Worm (Caenorhabditis elegans): ENCODE measurements around the gene Y17G7B.23.

Gene Y17G7B.23

ce11 chrII:11960596-11961217 is 38.3 kb upstream of the Y17G7B.23 start (continued):
- TF ChIP-seq nhr-10 (tag; optimal IDR thresholded peaks at IDR 0.05): no peak
- TF ChIP-seq mbf-1 (tag; optimal IDR thresholded peaks at IDR 0.05): peak; percentile 42
- TF ChIP-seq ztf-1 (GFP tag; conservative IDR thresholded peaks at IDR 0.05): no peak
- peak; percentile 59 for TF ChIP-seq fos-1 (tag; optimal IDR thresholded peaks at IDR 0.05)
- TF ChIP-seq lin-11 (tag; optimal IDR thresholded peaks at IDR 0.05): peak; percentile 13
- TF ChIP-seq ama-1 (optimal IDR thresholded peaks at IDR 0.05): no peak

DNA sequence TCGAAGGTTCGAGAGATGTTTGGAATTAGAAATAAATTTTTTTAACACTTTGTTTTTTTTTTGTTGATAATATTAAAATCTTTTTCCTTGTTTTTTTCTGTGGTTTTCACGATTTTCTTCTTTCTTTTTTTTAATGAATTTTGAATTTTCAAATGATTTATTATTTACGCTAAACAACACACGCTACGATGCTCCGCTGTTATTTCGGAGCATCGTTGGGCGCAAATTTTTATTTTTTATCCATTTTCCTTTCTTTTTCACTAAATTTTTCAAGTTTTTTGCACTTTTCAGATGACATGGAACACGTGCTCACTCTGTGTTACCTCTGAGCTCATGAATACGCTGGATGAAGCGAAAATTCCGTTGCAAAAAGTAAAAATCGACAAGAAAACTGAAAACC is 36.9 kb upstream of the Y17G7B.23 start, which contains the start of the genes W03C9.1 and W03C9.2:
TSS of gene W03C9.1 (minus strand) at position 46 of the 400 bp plus-strand sequence.
TSS of gene W03C9.2 (plus strand) at position 286 of the 400 bp plus-strand sequence.
- TF ChIP-seq unc-55 (GFP tag; optimal IDR thresholded peaks at IDR 0.05) (no peak), gmeb-1 (tag; optimal IDR thresholded peaks at IDR 0.05) (no peak), lin-39 (tag; optimal IDR thresholded peaks at IDR 0.05) (no peak), nhr-12 (tag; optimal IDR thresholded peaks at IDR 0.05) (no peak), nhr-25 (tag; optimal IDR thresholded peaks at IDR 0.05) (no peak), nhr-10 (tag; optimal IDR thresholded peaks at IDR 0.05) (no peak), sma-9 (GFP tag; optimal IDR thresholded peaks at IDR 0.05) (no peak), sma-9 (tag; optimal IDR thresholded peaks at IDR 0.05) (no peak), dmd-4 (tag; optimal IDR thresholded peaks at IDR 0.05) (no peak), ceh-82 (tag; optimal IDR thresholded peaks at IDR 0.05) (no peak), ztf-4 (tag; optimal IDR thresholded peaks at IDR 0.05) (no peak), sma-3 (GFP tag; optimal IDR thresholded peaks at IDR 0.05) (no peak), unc-62 (GFP tag; optimal IDR thresholded peaks at IDR 0.05) (no peak)

DNA sequence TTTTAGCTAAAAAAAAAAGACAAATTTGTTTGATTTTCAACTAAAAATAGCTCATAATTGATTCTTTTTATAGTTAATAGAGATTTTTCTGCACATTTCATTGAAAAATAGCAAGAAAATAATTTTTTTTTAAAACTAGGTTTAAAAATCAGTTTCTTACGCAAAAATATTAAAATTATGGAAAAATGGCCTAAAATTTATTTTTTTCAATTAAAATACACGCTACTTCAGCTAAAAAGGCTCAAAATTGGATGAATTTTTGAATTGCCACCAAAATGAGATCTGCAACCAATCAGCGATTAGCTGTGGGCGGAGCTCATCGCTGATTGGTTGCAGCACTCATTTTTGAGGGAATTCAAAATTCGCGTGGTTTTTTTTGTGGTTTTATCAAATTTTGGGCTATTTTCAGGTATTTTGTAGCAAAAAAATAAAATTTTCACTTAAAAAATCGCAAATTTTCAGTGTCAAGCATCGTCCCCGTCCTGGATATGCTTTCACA is 35.8 kb upstream of the Y17G7B.23 start:
- TF ChIP-seq peb-1 (tag; optimal IDR thresholded peaks at IDR 0.05): no peak
- no peak for TF ChIP-seq ztf-11 (tag; optimal IDR thresholded peaks at IDR 0.05)
- TF ChIP-seq nhr-77 (tag; optimal IDR thresholded peaks at IDR 0.05): no peak
- TF ChIP-seq nhr-237 (tag; optimal IDR thresholded peaks at IDR 0.05): no peak
- no peak for TF ChIP-seq elt-3 (tag; optimal IDR thresholded peaks at IDR 0.05)
- no peak for TF ChIP-seq nhr-12 (tag; optimal IDR thresholded peaks at IDR 0.05)
- no peak for TF ChIP-seq unc-55 (GFP tag; optimal IDR thresholded peaks at IDR 0.05)
- no peak for TF ChIP-seq F13H6.1 (tag; optimal IDR thresholded peaks at IDR 0.05)
- no peak for TF ChIP-seq snpc-4 (tag; optimal IDR thresholded peaks at IDR 0.05)

- TF ChIP-seq nhr-129 (tag; optimal IDR thresholded peaks at IDR 0.05) (peak; percentile 3), F13H6.1 (tag; optimal IDR thresholded peaks at IDR 0.05) (no peak), fos-1 (tag; optimal IDR thresholded peaks at IDR 0.05) (no peak), ama-1 (optimal IDR thresholded peaks at IDR 0.05) (peak; percentile 51)
These were observed 34.2 kb upstream of the Y17G7B.23 start for ce11 chrII:11964847-11965246.

ce11 chrII:11966602-11967001 is 32.4 kb upstream of the Y17G7B.23 start, which contains the start of gene rab-7:
Gene rab-7 (minus strand): TSS chrII:11966931.
- TF ChIP-seq peb-1 (tag; optimal IDR thresholded peaks at IDR 0.05): no peak
- TF ChIP-seq nhr-10 (tag; optimal IDR thresholded peaks at IDR 0.05): no peak
- no peak for TF ChIP-seq sma-9 (GFP tag; optimal IDR thresholded peaks at IDR 0.05)
- no peak for TF ChIP-seq sma-9 (tag; optimal IDR thresholded peaks at IDR 0.05)
- TF ChIP-seq zag-1 (tag; optimal IDR thresholded peaks at IDR 0.05): no peak
- TF ChIP-seq snpc-4 (tag; optimal IDR thresholded peaks at IDR 0.05): no peak
- TF ChIP-seq nhr-23 (tag; optimal IDR thresholded peaks at IDR 0.05): no peak
- TF ChIP-seq egl-27 (tag; optimal IDR thresholded peaks at IDR 0.05): no peak
- TF ChIP-seq ZK546.5 (tag; optimal IDR thresholded peaks at IDR 0.05): no peak
- TF ChIP-seq ceh-82 (tag; optimal IDR thresholded peaks at IDR 0.05): no peak
- no peak for TF ChIP-seq nhr-237 (tag; optimal IDR thresholded peaks at IDR 0.05)
- peak; percentile 36 for TF ChIP-seq gmeb-1 (tag; optimal IDR thresholded peaks at IDR 0.05)
- peak; percentile 75 for TF ChIP-seq ama-1 (optimal IDR thresholded peaks at IDR 0.05)
- TF ChIP-seq nhr-6 (tag; optimal IDR thresholded peaks at IDR 0.05): peak; percentile 31
- TF ChIP-seq lin-39 (tag; optimal IDR thresholded peaks at IDR 0.05): no peak
- no peak for TF ChIP-seq Y55F3AM.14 (GFP tag; optimal IDR thresholded peaks at IDR 0.05)
- no peak for TF ChIP-seq skn-1 (tag; optimal IDR thresholded peaks at IDR 0.05)
- no peak for TF ChIP-seq nhr-77 (tag; optimal IDR thresholded peaks at IDR 0.05)
- no peak for TF ChIP-seq nhr-129 (tag; optimal IDR thresholded peaks at IDR 0.05)
- no peak for TF ChIP-seq unc-55 (GFP tag; optimal IDR thresholded peaks at IDR 0.05)
- TF ChIP-seq ztf-11 (tag; optimal IDR thresholded peaks at IDR 0.05): no peak
- no peak for TF ChIP-seq nhr-11 (tag; optimal IDR thresholded peaks at IDR 0.05)
- no peak for TF ChIP-seq ztf-1 (GFP tag; conservative IDR thresholded peaks at IDR 0.05)
- no peak for TF ChIP-seq sem-4 (tag; optimal IDR thresholded peaks at IDR 0.05)
- TF ChIP-seq F13H6.1 (tag; optimal IDR thresholded peaks at IDR 0.05): no peak
- TF ChIP-seq R02D3.7 (tag; optimal IDR thresholded peaks at IDR 0.05): no peak
- TF ChIP-seq crh-2 (tag; optimal IDR thresholded peaks at IDR 0.05): no peak
- no peak for TF ChIP-seq unc-62 (GFP tag; optimal IDR thresholded peaks at IDR 0.05)
- peak; percentile 29 for TF ChIP-seq lin-13 (GFP tag; optimal IDR thresholded peaks at IDR 0.05)
- no peak for TF ChIP-seq unc-39 (tag; optimal IDR thresholded peaks at IDR 0.05)
- no peak for TF ChIP-seq lin-11 (tag; optimal IDR thresholded peaks at IDR 0.05)
- TF ChIP-seq fos-1 (tag; optimal IDR thresholded peaks at IDR 0.05): no peak
- no peak for TF ChIP-seq mbf-1 (tag; optimal IDR thresholded peaks at IDR 0.05)
- peak; percentile 2 for TF ChIP-seq ztf-4 (tag; optimal IDR thresholded peaks at IDR 0.05)
- no peak for TF ChIP-seq dmd-4 (tag; optimal IDR thresholded peaks at IDR 0.05)
- TF ChIP-seq blmp-1 (tag; optimal IDR thresholded peaks at IDR 0.05; ENCODE audit: insufficient read depth): no peak
- TF ChIP-seq ceh-16 (tag; optimal IDR thresholded peaks at IDR 0.05): no peak
- no peak for TF ChIP-seq elt-1 (tag; optimal IDR thresholded peaks at IDR 0.05)

Data from whole organism, L2 larva.